Worm (Caenorhabditis elegans): ENCODE results near the gene T03D8.6.

DNA sequence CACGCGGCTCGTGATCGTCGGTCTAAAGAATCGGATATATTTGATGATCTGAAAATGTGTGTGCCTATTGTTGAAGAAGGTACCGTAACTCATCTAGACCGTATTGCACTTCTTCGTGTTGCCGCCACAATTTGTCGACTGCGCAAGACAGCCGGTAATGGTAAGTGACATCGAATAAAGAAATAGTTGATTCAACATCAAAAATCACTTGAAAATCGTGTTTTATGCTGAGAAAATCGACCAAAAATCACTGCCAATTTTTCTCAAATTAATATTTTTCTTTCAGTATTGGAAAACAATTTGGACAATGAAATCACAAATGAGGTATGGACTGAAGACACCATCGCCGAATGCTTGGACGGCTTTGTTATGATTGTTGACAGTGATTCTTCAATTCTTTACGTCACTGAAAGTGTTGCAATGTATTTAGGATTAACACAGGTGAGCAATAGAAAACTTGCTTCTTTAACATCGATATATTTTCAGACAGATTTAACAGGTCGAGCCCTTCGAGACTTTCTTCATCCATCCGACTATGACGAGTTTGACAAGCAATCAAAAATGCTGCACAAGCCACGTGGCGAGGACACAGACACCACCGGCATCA, 38.7 kb downstream of the T03D8.6 start:
- TF ChIP-seq ces-1 (GFP tag; optimal IDR thresholded peaks at IDR 0.05) (no peak), lin-15B (tag; optimal IDR thresholded peaks at IDR 0.05) (no peak), ztf-4 (tag; optimal IDR thresholded peaks at IDR 0.05) (no peak)
